Fruit fly (Drosophila melanogaster) whole organism, embryonic: Measurements from ENCODE around the gene CG18301.

Experiments used
- CG10565 ChIP-seq: fragments of 200-800 bp; sonication (Bioruptor generic); optimal IDR thresholded peaks from 3 replicates; lab custom pipeline; 2016; ENCODE audit warnings: missing biosample characterization, mild to moderate bottlenecking, missing genetic modification characterization
- CG11504 ChIP-seq: fragments of 200-800 bp; sonication (Bioruptor generic); optimal IDR thresholded peaks from 3 replicates; lab custom pipeline; 2019; ENCODE audit warnings: missing biosample characterization, mild to moderate bottlenecking, missing genetic modification characterization, moderate library complexity
- CG11695 ChIP-seq: fragments of 200-800 bp; sonication (Bioruptor generic); IDR thresholded peaks from 3 replicates; pipeline ENCODE4 v1.3.6; 2022; ENCODE audit warnings: missing biosample characterization, missing genetic modification characterization
- CG12769 ChIP-seq: fragments of 200-800 bp; sonication (Bioruptor generic); optimal IDR thresholded peaks from 2 replicates; lab custom pipeline; 2019; ENCODE audit warnings: missing biosample characterization, mild to moderate bottlenecking, missing genetic modification characterization, moderate library complexity
- CG15011 ChIP-seq: fragments of 200-800 bp; sonication (Bioruptor generic); optimal IDR thresholded peaks from 3 replicates; lab custom pipeline; 2018; ENCODE audit warnings: missing biosample characterization, mild to moderate bottlenecking, missing genetic modification characterization
- CG15601 ChIP-seq: fragments of 200-800 bp; sonication (Bioruptor generic); optimal IDR thresholded peaks from 3 replicates; lab custom pipeline; 2019; ENCODE audit warnings: missing biosample characterization, mild to moderate bottlenecking, missing genetic modification characterization, moderate library complexity
- CG1602 ChIP-seq: fragments of 200-800 bp; sonication (Bioruptor generic); optimal IDR thresholded peaks from 3 replicates; lab custom pipeline; 2016; ENCODE audit warnings: missing biosample characterization, missing genetic modification characterization
- CG18011 ChIP-seq: fragments of 200-800 bp; sonication (Bioruptor generic); optimal IDR thresholded peaks from 2 replicates; lab custom pipeline; 2017; ENCODE audit warnings: missing biosample characterization, missing genetic modification characterization, mild to moderate bottlenecking, moderate library complexity, missing genotype
- CG2875 ChIP-seq: fragments of 200-800 bp; sonication (Bioruptor generic); optimal IDR thresholded peaks from 2 replicates; lab custom pipeline; 2017; ENCODE audit warnings: missing biosample characterization, mild to moderate bottlenecking, missing genetic modification characterization, missing genetic modification reagents
- CG30020 ChIP-seq: fragments of 200-800 bp; optimal IDR thresholded peaks from 2 replicates; lab custom pipeline; 2019; ENCODE audit warnings: missing biosample characterization, mild to moderate bottlenecking, missing genetic modification characterization, moderate library complexity
- CG4360 ChIP-seq: fragments of 200-800 bp; sonication (Bioruptor generic); IDR thresholded peaks from 2 replicates; pipeline ENCODE4 v1.3.6; 2022; ENCODE audit warnings: missing biosample characterization, missing genetic modification characterization
- CG4617 ChIP-seq: fragments of 200-800 bp; sonication (Bioruptor generic); optimal IDR thresholded peaks from 3 replicates; lab custom pipeline; 2016; ENCODE audit warnings: missing biosample characterization, missing genetic modification characterization, borderline replicate concordance
- CG5180 ChIP-seq: fragments of 200-800 bp; sonication (Bioruptor generic); optimal IDR thresholded peaks from 3 replicates; lab custom pipeline; 2017; ENCODE audit warnings: missing biosample characterization, missing genetic modification characterization, mild to moderate bottlenecking, moderate library complexity, missing genetic modification reagents
- CG6254 ChIP-seq: fragments of 200-800 bp; sonication (Bioruptor generic); optimal IDR thresholded peaks from 3 replicates; lab custom pipeline; 2017; ENCODE audit warnings: mild to moderate bottlenecking, missing biosample characterization, missing genetic modification reagents, missing genetic modification characterization
- CG6654 ChIP-seq: fragments of 200-800 bp; sonication (Bioruptor generic); optimal IDR thresholded peaks from 2 replicates; lab custom pipeline; 2017; ENCODE audit warnings: missing biosample characterization, mild to moderate bottlenecking, missing genetic modification characterization
- CG6791 ChIP-seq: fragments of 200-800 bp; sonication (Bioruptor generic); IDR thresholded peaks from 3 replicates; pipeline ENCODE4 v1.3.6; 2022; ENCODE audit warnings: missing biosample characterization, missing genetic modification characterization; ENCODE audit not compliant: partially characterized antibody
- CG8290 ChIP-seq, 3 experiments: fragments of 200-800 bp; sonication (Bioruptor generic); optimal IDR thresholded peaks; 2 replicates each; lab custom pipeline; 2016 to 2019; ENCODE audit warnings: missing biosample characterization in 3 of 3, missing genetic modification characterization in 3 of 3, mild to moderate bottlenecking in 2 of 3, moderate library complexity in 1 of 3
- D ChIP-seq, 2 experiments: fragments of 200-800 bp in 1 of 2; fragments of >200 bp in 1 of 2; sonication (Bioruptor generic) in 1 of 2; optimal IDR thresholded peaks; 2 replicates in 1 of 2; 3 replicates in 1 of 2; lab custom pipeline; 2017; ENCODE audit warnings: mild to moderate bottlenecking in 1 of 2, missing biosample characterization in 1 of 2, missing genetic modification characterization in 1 of 2, missing genetic modification reagents in 1 of 2
- Dp ChIP-seq: fragments of 200-800 bp; sonication (Bioruptor generic); optimal IDR thresholded peaks from 2 replicates; lab custom pipeline; 2018; ENCODE audit warnings: missing biosample characterization, mild to moderate bottlenecking, missing genetic modification characterization, moderate library complexity
- E2f2 ChIP-seq: fragments of 200-800 bp; sonication (Bioruptor generic); IDR thresholded peaks from 2 replicates; pipeline ENCODE4 v1.3.6; 2022; ENCODE audit warnings: missing biosample characterization, missing genetic modification characterization
- Eip74EF ChIP-seq, 2 experiments: fragments of 200-800 bp in 1 of 2; fragments of >200 bp in 1 of 2; sonication (Bioruptor generic) in 1 of 2; optimal IDR thresholded peaks; 2 replicates each; lab custom pipeline; 2017 to 2019; ENCODE audit warnings: missing biosample characterization in 2 of 2, missing genetic modification characterization in 2 of 2, mild to moderate bottlenecking in 1 of 2, moderate library complexity in 1 of 2
- Fer2 ChIP-seq: fragments of 200-800 bp; sonication (Bioruptor generic); optimal IDR thresholded peaks from 2 replicates; lab custom pipeline; 2018; ENCODE audit warnings: missing biosample characterization, mild to moderate bottlenecking, missing genetic modification characterization, moderate library complexity
- HLHmδ ChIP-seq: fragments of 200-800 bp; sonication (Bioruptor generic); optimal IDR thresholded peaks from 2 replicates; lab custom pipeline; 2018; ENCODE audit warnings: missing biosample characterization, mild to moderate bottlenecking, missing genetic modification characterization, moderate library complexity
- Jarid2 ChIP-seq: fragments of 200-800 bp; sonication (Bioruptor generic); optimal IDR thresholded peaks from 3 replicates; lab custom pipeline; 2017; ENCODE audit warnings: mild to moderate bottlenecking, missing biosample characterization, missing genetic modification reagents, missing genetic modification characterization
- Mes4 ChIP-seq: fragments of 200-800 bp; sonication (Bioruptor generic); optimal IDR thresholded peaks from 2 replicates; lab custom pipeline; 2016; ENCODE audit warnings: missing biosample characterization, missing genetic modification characterization
- Opbp ChIP-seq: fragments of 200-800 bp; sonication (Bioruptor generic); IDR thresholded peaks from 3 replicates; pipeline ENCODE4 v1.3.6; 2022; ENCODE audit warnings: missing biosample characterization, missing genetic modification characterization; ENCODE audit not compliant: partially characterized antibody
- Pdp1 ChIP-seq, 2 experiments: fragments of 200-800 bp; sonication (Bioruptor generic); optimal IDR thresholded peaks; 3 replicates each; lab custom pipeline; 2016; ENCODE audit warnings: missing biosample characterization in 2 of 2, missing genetic modification characterization in 2 of 2, mild to moderate bottlenecking in 1 of 2, moderate library complexity in 1 of 2
- cwo ChIP-seq: fragments of 200-800 bp; sonication (Bioruptor generic); optimal IDR thresholded peaks from 3 replicates; lab custom pipeline; 2017; ENCODE audit warnings: missing biosample characterization, missing genetic modification characterization, mild to moderate bottlenecking, moderate library complexity, missing genetic modification reagents
- dmrt99B ChIP-seq: fragments of 200-800 bp; sonication (Bioruptor generic); optimal IDR thresholded peaks from 2 replicates; lab custom pipeline; 2018; ENCODE audit warnings: missing biosample characterization, mild to moderate bottlenecking, missing genetic modification characterization, moderate library complexity
- dysf ChIP-seq: fragments of 200-800 bp; sonication (Bioruptor generic); IDR thresholded peaks from 3 replicates; pipeline ENCODE4 v1.3.6; 2022; ENCODE audit warnings: missing biosample characterization, missing genetic modification characterization
- eve ChIP-seq, 2 experiments: fragments of >200 bp; optimal IDR thresholded peaks; 2 replicates each; lab custom pipeline; 2017; ENCODE audit warnings: missing biosample characterization in 2 of 2, missing genetic modification characterization in 2 of 2
- gsb-n ChIP-seq: fragments of 200-800 bp; sonication (Bioruptor generic); optimal IDR thresholded peaks from 3 replicates; lab custom pipeline; 2018; ENCODE audit warnings: missing biosample characterization, mild to moderate bottlenecking, missing genetic modification characterization
- her ChIP-seq: fragments of 200-800 bp; sonication (Bioruptor generic); optimal IDR thresholded peaks from 2 replicates; lab custom pipeline; 2016; ENCODE audit warnings: missing biosample characterization, missing genetic modification characterization
- inv ChIP-seq: fragments of 200-800 bp; sonication (Bioruptor generic); IDR thresholded peaks from 2 replicates; pipeline ENCODE4 v1.3.6; 2022; ENCODE audit warnings: missing biosample characterization, missing genetic modification characterization; ENCODE audit not compliant: partially characterized antibody
- kni ChIP-seq: fragments of 200-800 bp; sonication (Bioruptor generic); optimal IDR thresholded peaks from 3 replicates; lab custom pipeline; 2017; ENCODE audit warnings: mild to moderate bottlenecking, missing biosample characterization, missing genetic modification reagents, missing genetic modification characterization
- p53 ChIP-seq: fragments of 200-800 bp; sonication (Bioruptor generic); optimal IDR thresholded peaks from 2 replicates; lab custom pipeline; 2016; ENCODE audit warnings: missing biosample characterization, missing genetic modification characterization
- prd ChIP-seq, 3 experiments: fragments of >200 bp in 2 of 3; fragments of 200-800 bp in 1 of 3; sonication (Bioruptor generic) in 1 of 3; optimal IDR thresholded peaks in 2 of 3; IDR thresholded peaks in 1 of 3; 2 replicates in 2 of 3; 3 replicates in 1 of 3; pipeline versions ENCODE4 v1.3.6 to Lab custom; 2017 to 2022; ENCODE audit warnings: missing biosample characterization in 1 of 3, missing genetic modification characterization in 1 of 3
- pros ChIP-seq: fragments of 200-800 bp; sonication (Bioruptor generic); optimal IDR thresholded peaks from 3 replicates; lab custom pipeline; 2019; ENCODE audit warnings: missing biosample characterization, mild to moderate bottlenecking, missing genetic modification characterization, moderate library complexity
- sd ChIP-seq: fragments of 200-800 bp; sonication (Bioruptor generic); optimal IDR thresholded peaks from 3 replicates; lab custom pipeline; 2018; ENCODE audit warnings: missing biosample characterization, mild to moderate bottlenecking, missing genetic modification characterization, moderate library complexity
- sens ChIP-seq: fragments of 200-800 bp; sonication (Bioruptor generic); peaks from one replicate; lab custom pipeline; 2016; ENCODE audit warnings: missing biosample characterization, missing genetic modification characterization
- seq ChIP-seq: fragments of 200-800 bp; sonication (Bioruptor generic); IDR thresholded peaks from 2 replicates; pipeline ENCODE4 v1.3.6; 2022; ENCODE audit warnings: missing biosample characterization, missing genetic modification characterization
- shn ChIP-seq: fragments of 200-800 bp; sonication (Bioruptor generic); optimal IDR thresholded peaks from 3 replicates; lab custom pipeline; 2016; ENCODE audit warnings: missing biosample characterization, missing genetic modification characterization
- tll ChIP-seq, 2 experiments: fragments of 200-800 bp in 1 of 2; fragments of >200 bp in 1 of 2; sonication (Bioruptor generic) in 1 of 2; optimal IDR thresholded peaks; 2 replicates each; lab custom pipeline; 2017 to 2019; ENCODE audit warnings: missing biosample characterization in 2 of 2, missing genetic modification characterization in 2 of 2, mild to moderate bottlenecking in 1 of 2, moderate library complexity in 1 of 2
- z ChIP-seq: fragments of 200-800 bp; sonication (Bioruptor generic); IDR thresholded peaks from 3 replicates; pipeline ENCODE4 v1.3.6; 2022; ENCODE audit warnings: missing biosample characterization, missing genetic modification characterization

Gene CG18301

dm6 chr2L:10544421-10545120 is 12.9 kb downstream of the CG18301 start, which contains the start of gene Trim9 (continued):
- no peak for TF ChIP-seq p53 (GFP tag; lab: Kevin White, UChicago)
- peak; percentile 73 for TF ChIP-seq E2f2
- peak; percentile 97 for TF ChIP-seq Jarid2
- peak in 1 of 2 experiments; percentile 23 for TF ChIP-seq Eip74EF (GFP tag; optimal IDR thresholded peaks at IDR 0.05; lab: Kevin White, UChicago)
- peak; percentile 98 for TF ChIP-seq CG5180 (GFP tag; lab: Kevin White, UChicago)
- TF ChIP-seq CG2875 (GFP tag; lab: Kevin White, UChicago) = no peak
- peak; percentile 79 for TF ChIP-seq CG6654 (GFP tag; lab: Kevin White, UChicago)
- peak; percentile 73 for TF ChIP-seq sens (GFP tag; lab: Kevin White, UChicago)
- no peak for TF ChIP-seq CG12769 (tag; lab: Kevin White, UChicago)
- TF ChIP-seq HLHmδ (GFP tag; lab: Kevin White, UChicago) = peak; percentile 37
- TF ChIP-seq Dp (GFP tag; lab: Kevin White, UChicago) = peak; percentile 55
- TF ChIP-seq CG11504 (tag; lab: Kevin White, UChicago) = peak; percentile 48
- TF ChIP-seq CG4617 (GFP tag; lab: Kevin White, UChicago) = no peak
- peak; percentile 11; the same call in 1 of the 3 replicates for TF ChIP-seq CG6791 (GFP tag; lab: Robert Waterston, UW)
- TF ChIP-seq Pdp1 (GFP tag; optimal IDR thresholded peaks at IDR 0.05; lab: Kevin White, UChicago) = peak in 1 of 2 experiments; percentile 40
- TF ChIP-seq z (GFP tag; lab: Robert Waterston, UW) = no peak
- TF ChIP-seq Opbp (GFP tag; lab: Robert Waterston, UW) = peak; percentile 58; the same call in 1 of the 3 replicates
- TF ChIP-seq CG11695 (GFP tag; lab: Robert Waterston, UW) = 0 out of 3 replicates have a peak, but pooled peaks have one; percentile 50
- TF ChIP-seq CG18011 (GFP tag; lab: Kevin White, UChicago) = no peak
- no peak for TF ChIP-seq prd (optimal IDR thresholded peaks at IDR 0.05; lab: Kevin White, UChicago)
- no peak for TF ChIP-seq prd (GFP tag; IDR thresholded peaks at IDR 0.05; lab: Robert Waterston, UW)
- no peak for TF ChIP-seq CG8290 (GFP tag; optimal IDR thresholded peaks at IDR 0.05; lab: Kevin White, UChicago)
- peak in 1 of 2 experiments; percentile 29 for TF ChIP-seq CG8290 (tag; optimal IDR thresholded peaks at IDR 0.05; lab: Kevin White, UChicago)
- TF ChIP-seq CG15601 = peak; percentile 85
- peak in 1 of 2 experiments; percentile 1 for TF ChIP-seq eve (GFP tag; optimal IDR thresholded peaks at IDR 0.05; lab: Kevin White, UChicago)

dm6 chr2L:10548814-10549423 is 17.3 kb downstream of the CG18301 start:
- peak; percentile 44; the same call in 1 of the 2 replicates for TF ChIP-seq CG4360 (GFP tag; lab: Robert Waterston, UW)
- no peak for TF ChIP-seq CG6254 (GFP tag; lab: Kevin White, UChicago)
- TF ChIP-seq dmrt99B = no peak
- no peak for TF ChIP-seq her
- TF ChIP-seq Mes4 (GFP tag; lab: Kevin White, UChicago) = no peak
- no peak for TF ChIP-seq CG15011
- TF ChIP-seq cwo (GFP tag; lab: Kevin White, UChicago) = no peak
- no peak for TF ChIP-seq CG30020
- peak; percentile 47 for TF ChIP-seq kni
- TF ChIP-seq tll (GFP tag; optimal IDR thresholded peaks at IDR 0.05; lab: Kevin White, UChicago) = peak in 1 of 2 experiments; percentile 74
- TF ChIP-seq shn (GFP tag; lab: Kevin White, UChicago) = no peak
- no peak for TF ChIP-seq CG6654 (GFP tag; lab: Kevin White, UChicago)
- no peak for TF ChIP-seq CG1602 (GFP tag; lab: Kevin White, UChicago)
- TF ChIP-seq gsb-n = peak; percentile 91
- TF ChIP-seq sd = no peak
- TF ChIP-seq inv (GFP tag; lab: Robert Waterston, UW) = no peak
- TF ChIP-seq seq (GFP tag; lab: Robert Waterston, UW) = no peak
- TF ChIP-seq Fer2 = no peak
- TF ChIP-seq pros = peak; percentile 87
- no peak for TF ChIP-seq CG10565 (GFP tag; lab: Kevin White, UChicago)
- no peak for TF ChIP-seq dysf (GFP tag; lab: Robert Waterston, UW)
- TF ChIP-seq D (optimal IDR thresholded peaks at IDR 0.05; lab: Kevin White, UChicago) = peak; percentile 89
- no peak for TF ChIP-seq D (GFP tag; optimal IDR thresholded peaks at IDR 0.05; lab: Kevin White, UChicago)
